Worm (Caenorhabditis elegans) whole organism, young adult: ENCODE measurements around the gene frpr-4.

Experiments used
- B0035.1 ChIP-seq: sonication (generic microtip); optimal IDR thresholded peaks from 2 replicates; lab custom pipeline; 2016; ENCODE audit warnings: missing genetic modification characterization, mild to moderate bottlenecking, missing compliant biosample characterization, missing genotype, missing genetic modification reagents
- C06A6.2 ChIP-seq: fragments of 200-800 bp; sonication (Bioruptor generic); conservative IDR thresholded peaks from 2 replicates; pipeline ENCODE4 v1.3.6; 2022; ENCODE audit warnings: missing genetic modification characterization, missing compliant biosample characterization
- F33H1.4 ChIP-seq: fragments of 200-800 bp; sonication (Bioruptor generic); IDR thresholded peaks from 2 replicates; pipeline ENCODE4 v1.3.6; 2022; ENCODE audit warnings: missing genetic modification reagents, missing genetic modification characterization, missing compliant biosample characterization
- F37B4.10 ChIP-seq: fragments of 200-800 bp; sonication (Bioruptor generic); IDR thresholded peaks from 2 replicates; pipeline ENCODE4 v1.3.6; 2022; ENCODE audit warnings: missing genetic modification characterization, missing compliant biosample characterization
- F39B2.1 ChIP-seq: fragments of 200-800 bp; sonication (Bioruptor generic); IDR thresholded peaks from 2 replicates; pipeline ENCODE4 v1.3.6; 2022; ENCODE audit warnings: missing genetic modification reagents, missing genetic modification characterization, missing compliant biosample characterization
- F49E8.2 ChIP-seq: sonication (generic microtip); optimal IDR thresholded peaks from 3 replicates; lab custom pipeline; 2017; ENCODE audit warnings: missing genetic modification characterization, mild to moderate bottlenecking, missing compliant biosample characterization, antibody characterized with exemption, moderate library complexity; ENCODE audit not compliant: insufficient read depth
- F52B5.7 ChIP-seq: sonication (generic microtip); optimal IDR thresholded peaks from 2 replicates; lab custom pipeline; 2016; ENCODE audit warnings: mild to moderate bottlenecking, missing genetic modification characterization, missing compliant biosample characterization
- F57A8.1 ChIP-seq: fragments of 200-800 bp; sonication (Bioruptor generic); optimal IDR thresholded peaks from 2 replicates; lab custom pipeline; 2018; ENCODE audit warnings: mild to moderate bottlenecking, missing genetic modification characterization, moderate library complexity, missing compliant biosample characterization
- F57C9.4 ChIP-seq: sonication (generic microtip); optimal IDR thresholded peaks from 2 replicates; lab custom pipeline; 2017; ENCODE audit warnings: mild to moderate bottlenecking, missing genetic modification characterization, missing compliant biosample characterization
- K12H6.12 ChIP-seq: fragments of 200-800 bp; sonication (Bioruptor generic); optimal IDR thresholded peaks from 2 replicates; lab custom pipeline; 2018; ENCODE audit warnings: mild to moderate bottlenecking, missing genetic modification characterization, missing compliant biosample characterization
- T07F8.4 ChIP-seq: sonication (generic microtip); optimal IDR thresholded peaks from 2 replicates; lab custom pipeline; 2016; ENCODE audit warnings: mild to moderate bottlenecking, missing genetic modification characterization, moderate library complexity, missing compliant biosample characterization
- Y56A3A.18 ChIP-seq: fragments of 200-800 bp; sonication (Bioruptor generic); IDR thresholded peaks from 2 replicates; pipeline ENCODE4 v1.3.6; 2022; ENCODE audit warnings: missing genetic modification reagents, missing genetic modification characterization, missing compliant biosample characterization
- Y67H2A.10 ChIP-seq: fragments of 200-800 bp; sonication (Bioruptor generic); conservative IDR thresholded peaks from 2 replicates; pipeline ENCODE4 v1.3.6; 2022; ENCODE audit warnings: missing genetic modification reagents, missing genetic modification characterization, missing compliant biosample characterization
- atf-7 ChIP-seq: sonication (generic microtip); optimal IDR thresholded peaks from 2 replicates; lab custom pipeline; 2017; ENCODE audit warnings: mild to moderate bottlenecking, missing genetic modification characterization, missing compliant biosample characterization
- attf-5 ChIP-seq: fragments of 200-800 bp; sonication (Bioruptor generic); optimal IDR thresholded peaks from 2 replicates; lab custom pipeline; 2018; ENCODE audit warnings: mild to moderate bottlenecking, missing genetic modification characterization, missing compliant biosample characterization
- bed-2 ChIP-seq: fragments of 200-800 bp; sonication (Bioruptor generic); IDR thresholded peaks from 2 replicates; pipeline ENCODE4 v1.3.6; 2022; ENCODE audit warnings: missing genetic modification reagents, missing genetic modification characterization, missing compliant biosample characterization
- ccch-3 ChIP-seq: fragments of 200-800 bp; sonication (Bioruptor generic); optimal IDR thresholded peaks from 2 replicates; lab custom pipeline; 2018; ENCODE audit warnings: mild to moderate bottlenecking, missing genetic modification characterization, missing compliant biosample characterization
- cebp-1 ChIP-seq, 2 experiments: fragments of 200-800 bp in 1 of 2; sonication (Bioruptor generic) in 1 of 2; sonication (generic microtip) in 1 of 2; IDR thresholded peaks in 1 of 2; optimal IDR thresholded peaks in 1 of 2; 2 replicates each; pipeline versions ENCODE4 v1.3.6 to Lab custom; 2017 to 2022; ENCODE audit warnings: missing compliant biosample characterization in 2 of 2, missing genetic modification characterization in 2 of 2, mild to moderate bottlenecking in 1 of 2, missing genetic modification reagents in 1 of 2, moderate library complexity in 1 of 2
- cebp-2 ChIP-seq: fragments of 200-800 bp; sonication (Bioruptor generic); IDR thresholded peaks from 2 replicates; pipeline ENCODE4 v1.3.6; 2022; ENCODE audit warnings: missing genetic modification characterization, missing compliant biosample characterization
- ceh-40 ChIP-seq: fragments of 200-800 bp; sonication (Bioruptor generic); IDR thresholded peaks from 2 replicates; pipeline ENCODE4 v1.3.6; 2022; ENCODE audit warnings: missing genetic modification characterization, missing compliant biosample characterization
- ceh-79 ChIP-seq: sonication (generic microtip); optimal IDR thresholded peaks from 2 replicates; lab custom pipeline; 2017; ENCODE audit warnings: mild to moderate bottlenecking, missing genetic modification characterization, missing compliant biosample characterization
- die-1 ChIP-seq: sonication (generic microtip); optimal IDR thresholded peaks from 2 replicates; lab custom pipeline; 2016; ENCODE audit warnings: missing genotype, mild to moderate bottlenecking, missing genetic modification characterization, missing compliant biosample characterization
- dpff-1 ChIP-seq: sonication (generic microtip); optimal IDR thresholded peaks from 2 replicates; lab custom pipeline; 2017; ENCODE audit warnings: mild to moderate bottlenecking, missing genetic modification characterization, missing compliant biosample characterization
- efl-1 ChIP-seq: fragments of 150-350 bp; optimal IDR thresholded peaks from 2 replicates; lab custom pipeline; 2014; ENCODE audit warnings: missing biosample characterization, missing genetic modification reagents, missing genetic modification characterization
- ekl-4 ChIP-seq: fragments of 200-800 bp; sonication (Bioruptor generic); IDR thresholded peaks from 2 replicates; pipeline ENCODE4 v1.3.6; 2022; ENCODE audit warnings: missing genetic modification reagents, missing genetic modification characterization, missing compliant biosample characterization
- gei-17 ChIP-seq: fragments of 200-800 bp; sonication (Bioruptor generic); optimal IDR thresholded peaks from 2 replicates; lab custom pipeline; 2018; ENCODE audit warnings: mild to moderate bottlenecking, missing genetic modification characterization, missing compliant biosample characterization
- him-1 ChIP-seq: sonication (generic microtip); optimal IDR thresholded peaks from 2 replicates; lab custom pipeline; 2016; ENCODE audit warnings: missing genotype, missing genetic modification reagents, missing genetic modification characterization, missing compliant biosample characterization
- hmg-1.2 ChIP-seq: fragments of 200-800 bp; sonication (Bioruptor generic); IDR thresholded peaks from 2 replicates; pipeline ENCODE4 v1.3.6; 2022; ENCODE audit warnings: missing genetic modification reagents, missing genetic modification characterization, missing compliant biosample characterization
- hmg-20 ChIP-seq: fragments of 200-800 bp; sonication (Bioruptor generic); IDR thresholded peaks from 2 replicates; pipeline ENCODE4 v1.3.6; 2022; ENCODE audit warnings: missing genetic modification reagents, missing genetic modification characterization, missing compliant biosample characterization
- hsf-1 ChIP-seq: fragments of 200-800 bp; sonication (Bioruptor generic); IDR thresholded peaks from 2 replicates; pipeline ENCODE4 v1.3.6; 2022; ENCODE audit warnings: missing genetic modification reagents, missing genetic modification characterization, missing compliant biosample characterization
- let-607 ChIP-seq, 2 experiments: fragments of 200-800 bp in 1 of 2; sonication (Bioruptor generic) in 1 of 2; sonication (generic microtip) in 1 of 2; optimal IDR thresholded peaks; 2 replicates each; lab custom pipeline; 2016 to 2018; ENCODE audit warnings: mild to moderate bottlenecking in 2 of 2, missing compliant biosample characterization in 2 of 2, missing genetic modification characterization in 2 of 2, moderate library complexity in 2 of 2, missing genotype in 1 of 2
- lin-40 ChIP-seq: sonication (generic microtip); optimal IDR thresholded peaks from 2 replicates; lab custom pipeline; 2016; ENCODE audit warnings: missing genetic modification characterization, mild to moderate bottlenecking, missing compliant biosample characterization, missing genotype, missing genetic modification reagents
- lir-1 ChIP-seq: fragments of 200-800 bp; sonication (Bioruptor generic); conservative IDR thresholded peaks from 2 replicates; pipeline ENCODE4 v1.3.6; 2022; ENCODE audit warnings: missing genetic modification reagents, missing genetic modification characterization, missing compliant biosample characterization
- madf-10 ChIP-seq: sonication (generic microtip); optimal IDR thresholded peaks from 2 replicates; lab custom pipeline; 2016; ENCODE audit warnings: mild to moderate bottlenecking, missing genetic modification characterization, missing compliant biosample characterization
- madf-3 ChIP-seq: fragments of 200-800 bp; sonication (Bioruptor generic); IDR thresholded peaks from 2 replicates; pipeline ENCODE4 v1.3.6; 2022; ENCODE audit warnings: missing genetic modification reagents, missing genetic modification characterization, missing compliant biosample characterization
- madf-6 ChIP-seq: fragments of 200-800 bp; sonication (Bioruptor generic); IDR thresholded peaks from 2 replicates; pipeline ENCODE4 v1.3.6; 2022; ENCODE audit warnings: missing genetic modification reagents, missing genetic modification characterization, missing compliant biosample characterization
- mcd-1 ChIP-seq: fragments of 200-800 bp; sonication (Bioruptor generic); IDR thresholded peaks from 2 replicates; pipeline ENCODE4 v1.3.6; 2022; ENCODE audit warnings: missing genetic modification reagents, missing genetic modification characterization, missing compliant biosample characterization
- mxl-1 ChIP-seq: sonication (generic microtip); optimal IDR thresholded peaks from 2 replicates; lab custom pipeline; 2016; ENCODE audit warnings: missing genetic modification characterization, missing compliant biosample characterization
- nfya-2 ChIP-seq: fragments of 200-800 bp; sonication (Bioruptor generic); IDR thresholded peaks from 2 replicates; pipeline ENCODE4 v1.3.6; 2022; ENCODE audit warnings: missing genetic modification reagents, missing genetic modification characterization, missing compliant biosample characterization
- nhr-120 ChIP-seq: fragments of 200-800 bp; sonication (Bioruptor generic); IDR thresholded peaks from 2 replicates; pipeline ENCODE4 v1.3.6; 2022; ENCODE audit warnings: missing genetic modification characterization, missing compliant biosample characterization
- nhr-179 ChIP-seq: sonication (generic microtip); optimal IDR thresholded peaks from 2 replicates; lab custom pipeline; 2016; ENCODE audit warnings: mild to moderate bottlenecking, missing genetic modification characterization, missing compliant biosample characterization
- nhr-80 ChIP-seq: sonication (generic microtip); optimal IDR thresholded peaks from 2 replicates; lab custom pipeline; 2016; ENCODE audit warnings: missing genetic modification characterization, missing compliant biosample characterization
- nhr-90 ChIP-seq: sonication (generic microtip); optimal IDR thresholded peaks from 2 replicates; lab custom pipeline; 2016; ENCODE audit warnings: missing genotype, mild to moderate bottlenecking, missing genetic modification characterization, missing compliant biosample characterization
- snpc-1.1 ChIP-seq: sonication (generic microtip); optimal IDR thresholded peaks from 2 replicates; lab custom pipeline; 2017; ENCODE audit warnings: missing genetic modification characterization, mild to moderate bottlenecking, missing compliant biosample characterization, antibody characterized with exemption, moderate library complexity, missing genotype, missing genetic modification reagents; ENCODE audit not compliant: insufficient read depth
- snpc-1.3 ChIP-seq: sonication (generic microtip); optimal IDR thresholded peaks from 2 replicates; lab custom pipeline; 2017; ENCODE audit warnings: missing genetic modification characterization, mild to moderate bottlenecking, missing compliant biosample characterization, antibody characterized with exemption, moderate library complexity, missing genotype, missing genetic modification reagents; ENCODE audit not compliant: insufficient read depth
- somi-1 ChIP-seq: fragments of 200-800 bp; sonication (Bioruptor generic); optimal IDR thresholded peaks from 2 replicates; lab custom pipeline; 2018; ENCODE audit warnings: mild to moderate bottlenecking, missing genetic modification characterization, missing compliant biosample characterization
- sptf-2 ChIP-seq: fragments of 200-800 bp; sonication (Bioruptor generic); optimal IDR thresholded peaks from 2 replicates; lab custom pipeline; 2018; ENCODE audit warnings: mild to moderate bottlenecking, missing genetic modification characterization, missing compliant biosample characterization
- ztf-26 ChIP-seq: sonication (generic microtip); optimal IDR thresholded peaks from 2 replicates; lab custom pipeline; 2017; ENCODE audit warnings: missing genetic modification characterization, missing compliant biosample characterization
- ztf-28 ChIP-seq: fragments of 200-800 bp; sonication (Bioruptor generic); IDR thresholded peaks from 2 replicates; pipeline ENCODE4 v1.3.6; 2022; ENCODE audit warnings: missing genetic modification reagents, missing genetic modification characterization, missing compliant biosample characterization

frpr-4 gene

DNA sequence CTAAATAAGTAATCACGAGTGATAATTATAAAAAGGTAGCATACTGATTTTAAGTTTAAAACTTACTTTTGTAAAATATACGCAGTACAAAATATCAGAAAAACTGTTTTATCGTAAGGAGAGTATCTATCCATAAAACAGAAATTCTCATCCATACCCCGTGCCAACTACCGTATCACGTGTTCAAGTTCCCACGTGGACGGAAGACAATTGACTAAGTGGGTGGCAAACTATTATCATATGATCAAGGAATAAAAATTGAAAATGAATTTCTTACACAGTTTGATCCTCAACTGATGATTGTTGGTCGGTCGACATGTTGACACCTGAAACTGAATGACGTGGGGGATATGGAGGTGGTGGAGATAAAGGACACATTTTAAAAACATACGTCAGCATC lies 26.9 kb upstream of the frpr-4 start, which contains the start of gene pmt-1:
pmt-1 (minus strand) TSS at position 332 of the 400 bp plus-strand sequence.
- TF ChIP-seq nhr-80 (tag; lab: Kevin White, UChicago) = no peak
- TF ChIP-seq ceh-79 (tag; lab: Kevin White, UChicago) = no peak
- no peak for TF ChIP-seq snpc-1.1 (tag; lab: Kevin White, UChicago)
- TF ChIP-seq lir-1 (GFP tag; lab: Robert Waterston, UW) = no peak
- peak; percentile 14 for TF ChIP-seq atf-7
- TF ChIP-seq dpff-1 (tag; lab: Kevin White, UChicago) = no peak
- TF ChIP-seq Y67H2A.10 = no peak
- no peak for TF ChIP-seq C06A6.2 (GFP tag; lab: Robert Waterston, UW)
- no peak for TF ChIP-seq K12H6.12 (tag; lab: Kevin White, UChicago)
- TF ChIP-seq mcd-1 (GFP tag; lab: Robert Waterston, UW) = no peak
- no peak for TF ChIP-seq nfya-2 (GFP tag; lab: Robert Waterston, UW)
- TF ChIP-seq T07F8.4 (tag; lab: Kevin White, UChicago) = no peak
- TF ChIP-seq nhr-179 = no peak
- TF ChIP-seq F49E8.2 (tag; lab: Kevin White, UChicago) = no peak
- TF ChIP-seq nhr-120 (GFP tag; lab: Robert Waterston, UW) = no peak
- peak; percentile 49 for TF ChIP-seq somi-1 (GFP tag; lab: Kevin White, UChicago)
- no peak for TF ChIP-seq ztf-28
- no peak for TF ChIP-seq attf-5 (GFP tag; lab: Kevin White, UChicago)
- TF ChIP-seq madf-3 (GFP tag; lab: Robert Waterston, UW) = 0 out of 2 replicates have a peak, but pooled peaks have one; percentile 69
- TF ChIP-seq mxl-1 (tag; lab: Kevin White, UChicago) = no peak
- no peak for TF ChIP-seq F33H1.4 (GFP tag; lab: Robert Waterston, UW)
- no peak for TF ChIP-seq ccch-3 (GFP tag; lab: Kevin White, UChicago)
- TF ChIP-seq bed-2 (GFP tag; lab: Robert Waterston, UW) = no peak
- no peak for TF ChIP-seq F57A8.1
- no peak for TF ChIP-seq cebp-2 (GFP tag; lab: Robert Waterston, UW)
- TF ChIP-seq hmg-1.2 (GFP tag; lab: Robert Waterston, UW) = 0 out of 2 replicates have a peak, but pooled peaks have one; percentile 11
- TF ChIP-seq die-1 (tag; lab: Kevin White, UChicago) = no peak
- TF ChIP-seq gei-17 (GFP tag; lab: Kevin White, UChicago) = no peak
- TF ChIP-seq B0035.1 = no peak
- TF ChIP-seq hsf-1 (GFP tag; lab: Robert Waterston, UW) = no peak
- no peak for TF ChIP-seq nhr-90 (tag; lab: Kevin White, UChicago)
- no peak for TF ChIP-seq madf-10 (tag; lab: Kevin White, UChicago)
- TF ChIP-seq ceh-40 (GFP tag; lab: Robert Waterston, UW) = no peak
- TF ChIP-seq hmg-20 (GFP tag; lab: Robert Waterston, UW) = no peak
- no peak for TF ChIP-seq F39B2.1 (GFP tag; lab: Robert Waterston, UW)
- no peak for TF ChIP-seq F37B4.10 (GFP tag; lab: Robert Waterston, UW)
- no peak for TF ChIP-seq efl-1
- TF ChIP-seq cebp-1 (GFP tag; IDR thresholded peaks at IDR 0.05; lab: Robert Waterston, UW) = no peak
- peak; percentile 31 for TF ChIP-seq cebp-1 (tag; optimal IDR thresholded peaks at IDR 0.05; lab: Kevin White, UChicago)
- TF ChIP-seq ekl-4 = no peak
- TF ChIP-seq ztf-26 (tag; lab: Kevin White, UChicago) = peak; percentile 5
- TF ChIP-seq F57C9.4 (tag; lab: Kevin White, UChicago) = no peak
- no peak for TF ChIP-seq madf-6 (GFP tag; lab: Robert Waterston, UW)
- no peak for TF ChIP-seq lin-40 (tag; lab: Kevin White, UChicago)
- TF ChIP-seq snpc-1.3 (tag; lab: Kevin White, UChicago) = no peak
- peak in 1 of 2 experiments; percentile 29 for TF ChIP-seq let-607 (tag; optimal IDR thresholded peaks at IDR 0.05; lab: Kevin White, UChicago)
- no peak for TF ChIP-seq sptf-2 (GFP tag; lab: Kevin White, UChicago)
- no peak for TF ChIP-seq F52B5.7 (tag; lab: Kevin White, UChicago)
- TF ChIP-seq him-1 (tag; lab: Kevin White, UChicago) = no peak
- TF ChIP-seq Y56A3A.18 = no peak
